Worm (Caenorhabditis elegans) whole organism, L3 larva: ENCODE data around the gene zag-1.

ENCODE experiments used
- R02D3.7 ChIP-seq: fragments of 150-350 bp; optimal IDR thresholded peaks from 2 replicates; lab custom pipeline; 2014; ENCODE audit warnings: missing biosample characterization, missing genetic modification characterization
- ZK546.5 ChIP-seq: sonication (generic microtip); optimal IDR thresholded peaks from 2 replicates; lab custom pipeline; 2017; ENCODE audit warnings: missing biosample characterization, missing genetic modification characterization
- aly-2 ChIP-seq: fragments of 150-350 bp; optimal IDR thresholded peaks from 2 replicates; lab custom pipeline; 2014; ENCODE audit warnings: missing biosample characterization, missing genetic modification characterization
- ama-1 ChIP-seq: fragments of 150-350 bp; optimal IDR thresholded peaks from 2 replicates; lab custom pipeline; 2018
- ceh-16 ChIP-seq: sonication (generic microtip); optimal IDR thresholded peaks from 2 replicates; lab custom pipeline; 2017; ENCODE audit warnings: missing biosample characterization, missing genetic modification characterization
- ceh-82 ChIP-seq: fragments of 150-350 bp; optimal IDR thresholded peaks from 2 replicates; lab custom pipeline; 2014; ENCODE audit warnings: missing biosample characterization, missing genetic modification characterization
- ceh-9 ChIP-seq: sonication (generic microtip); optimal IDR thresholded peaks from 2 replicates; lab custom pipeline; 2018; ENCODE audit warnings: missing biosample characterization, missing genetic modification characterization
- egl-27 ChIP-seq: sonication (generic microtip); optimal IDR thresholded peaks from 4 replicates; lab custom pipeline; 2017; ENCODE audit warnings: missing biosample characterization, missing genetic modification reagents, missing genetic modification characterization
- egl-5 ChIP-seq: fragments of 150-350 bp; optimal IDR thresholded peaks from 2 replicates; lab custom pipeline; 2017; ENCODE audit warnings: missing biosample characterization, missing genetic modification reagents, missing genetic modification characterization, inconsistent platforms
- elt-1 ChIP-seq: fragments of 150-350 bp; optimal IDR thresholded peaks from 2 replicates; lab custom pipeline; 2014; ENCODE audit warnings: missing biosample characterization, missing genetic modification characterization
- elt-2 ChIP-seq: sonication (generic microtip); optimal IDR thresholded peaks from 2 replicates; lab custom pipeline; 2016; ENCODE audit warnings: missing genetic modification reagents, mild to moderate bottlenecking, missing genetic modification characterization, missing compliant biosample characterization
- eor-1 ChIP-seq, 2 experiments: fragments of 150-350 bp; optimal IDR thresholded peaks; 2 replicates each; lab custom pipeline; 2014 to 2018; ENCODE audit warnings: missing biosample characterization in 2 of 2, missing genetic modification characterization in 2 of 2
- fkh-10 ChIP-seq: sonication (generic microtip); optimal IDR thresholded peaks from 2 replicates; lab custom pipeline; 2017; ENCODE audit warnings: missing biosample characterization, missing genetic modification reagents, missing genetic modification characterization
- fkh-2 ChIP-seq: fragments of 150-350 bp; optimal IDR thresholded peaks from 2 replicates; lab custom pipeline; 2014; ENCODE audit warnings: missing biosample characterization, missing genetic modification reagents, missing genetic modification characterization
- hmg-11 ChIP-seq: sonication (generic microtip); optimal IDR thresholded peaks from 2 replicates; lab custom pipeline; 2016; ENCODE audit warnings: missing genetic modification characterization, missing compliant biosample characterization
- lin-39 ChIP-seq: fragments of 150-350 bp; optimal IDR thresholded peaks from 2 replicates; lab custom pipeline; 2018; ENCODE audit warnings: missing biosample characterization, missing genetic modification reagents, missing genetic modification characterization
- lsy-12 ChIP-seq: sonication (generic microtip); optimal IDR thresholded peaks from 2 replicates; lab custom pipeline; 2016; ENCODE audit warnings: mild to moderate bottlenecking, missing genetic modification characterization, missing compliant biosample characterization
- mdl-1 ChIP-seq: fragments of 150-350 bp; optimal IDR thresholded peaks from 2 replicates; lab custom pipeline; 2014; ENCODE audit warnings: missing biosample characterization, missing genetic modification characterization
- mml-1 ChIP-seq: fragments of 150-350 bp; sonication (generic microtip); optimal IDR thresholded peaks from 3 replicates; lab custom pipeline; 2014; ENCODE audit warnings: missing biosample characterization, missing genetic modification characterization
- nfya-1 ChIP-seq: sonication (generic microtip); optimal IDR thresholded peaks from 2 replicates; lab custom pipeline; 2017; ENCODE audit warnings: missing genetic modification characterization, mild to moderate bottlenecking, missing compliant biosample characterization, antibody characterized with exemption, moderate library complexity; ENCODE audit not compliant: insufficient read depth
- nhr-11 ChIP-seq: fragments of 150-350 bp; optimal IDR thresholded peaks from 2 replicates; lab custom pipeline; 2014; ENCODE audit warnings: missing biosample characterization, missing genetic modification characterization
- nhr-12 ChIP-seq: fragments of 150-350 bp; optimal IDR thresholded peaks from 2 replicates; lab custom pipeline; 2014; ENCODE audit warnings: missing biosample characterization, missing genetic modification characterization
- nhr-23 ChIP-seq: fragments of 150-350 bp; optimal IDR thresholded peaks from 2 replicates; lab custom pipeline; 2014; ENCODE audit warnings: missing biosample characterization, missing genetic modification reagents, missing genetic modification characterization
- nhr-237 ChIP-seq: fragments of 150-350 bp; optimal IDR thresholded peaks from 2 replicates; lab custom pipeline; 2014; ENCODE audit warnings: missing biosample characterization, missing genetic modification characterization
- nhr-25 ChIP-seq: sonication (generic microtip); optimal IDR thresholded peaks from 2 replicates; lab custom pipeline; 2017; ENCODE audit warnings: missing biosample characterization, missing genetic modification characterization
- nhr-28 ChIP-seq: fragments of 150-350 bp; optimal IDR thresholded peaks from 2 replicates; lab custom pipeline; 2014; ENCODE audit warnings: missing biosample characterization, missing genetic modification characterization
- nhr-67 ChIP-seq: fragments of 150-350 bp; optimal IDR thresholded peaks from 2 replicates; lab custom pipeline; 2014; ENCODE audit warnings: missing biosample characterization, missing genetic modification characterization
- nhr-76 ChIP-seq: fragments of 150-350 bp; sonication (generic microtip); optimal IDR thresholded peaks from 5 replicates; lab custom pipeline; 2014; ENCODE audit warnings: missing biosample characterization, missing genetic modification characterization
- nhr-77 ChIP-seq: fragments of 150-350 bp; optimal IDR thresholded peaks from 2 replicates; lab custom pipeline; 2014; ENCODE audit warnings: missing biosample characterization, missing genetic modification characterization
- pqm-1 ChIP-seq: fragments of 150-350 bp; optimal IDR thresholded peaks from 2 replicates; lab custom pipeline; 2017; ENCODE audit warnings: missing biosample characterization, missing genetic modification characterization, inconsistent platforms
- sea-2 ChIP-seq: fragments of 150-350 bp; sonication (generic microtip); optimal IDR thresholded peaks from 4 replicates; lab custom pipeline; 2014; ENCODE audit warnings: missing biosample characterization, missing genetic modification reagents, missing genetic modification characterization
- tbx-2 ChIP-seq: sonication (generic microtip); optimal IDR thresholded peaks from 2 replicates; lab custom pipeline; 2016; ENCODE audit warnings: mild to moderate bottlenecking, missing genetic modification characterization, missing compliant biosample characterization
- unc-39 ChIP-seq: sonication (generic microtip); optimal IDR thresholded peaks from 4 replicates; lab custom pipeline; 2017; ENCODE audit warnings: missing biosample characterization, missing genetic modification characterization
- unc-62 ChIP-seq: fragments of 150-350 bp; sonication (generic microtip); optimal IDR thresholded peaks from 4 replicates; lab custom pipeline; 2014; ENCODE audit warnings: missing biosample characterization, missing genetic modification reagents, missing genetic modification characterization
- ztf-11 ChIP-seq: fragments of 150-350 bp; optimal IDR thresholded peaks from 2 replicates; lab custom pipeline; 2014; ENCODE audit warnings: missing biosample characterization, missing genetic modification characterization
- ztf-4 ChIP-seq: fragments of 150-350 bp; optimal IDR thresholded peaks from 2 replicates; lab custom pipeline; 2014; ENCODE audit warnings: missing biosample characterization, missing genetic modification characterization

zag-1 gene

ce11 chrIV:3857999-3858552, 2.4 kb downstream of the zag-1 start:
- TF ChIP-seq nhr-12 (tag; lab: Kevin White, UChicago), result no peak
- peak; percentile 7 for TF ChIP-seq lin-39 (tag; lab: Kevin White, UChicago)
- no peak for TF ChIP-seq nhr-23 (tag; lab: Kevin White, UChicago)
- no peak for TF ChIP-seq egl-27 (tag; lab: Kevin White, UChicago)

- TF ChIP-seq eor-1 (tag; optimal IDR thresholded peaks at IDR 0.05; lab: Kevin White, UChicago), result no peak
- TF ChIP-seq ztf-4 (tag; lab: Kevin White, UChicago), result no peak
- TF ChIP-seq R02D3.7 (tag; lab: Kevin White, UChicago), result no peak
- no peak for TF ChIP-seq nhr-25 (tag; lab: Kevin White, UChicago)
- TF ChIP-seq nhr-11 (tag; lab: Kevin White, UChicago), result no peak
- no peak for TF ChIP-seq aly-2 (tag; lab: Kevin White, UChicago)
- TF ChIP-seq ceh-16 (tag; lab: Kevin White, UChicago), result no peak
- TF ChIP-seq nhr-67 (tag; lab: Kevin White, UChicago), result no peak
- TF ChIP-seq nhr-77 (tag; lab: Kevin White, UChicago), result no peak
- no peak for TF ChIP-seq nhr-23 (tag; lab: Kevin White, UChicago)
- no peak for TF ChIP-seq nhr-28 (tag; lab: Kevin White, UChicago)
- no peak for TF ChIP-seq pqm-1 (tag; lab: Kevin White, UChicago)
- TF ChIP-seq elt-1 (tag; lab: Kevin White, UChicago), result no peak
- TF ChIP-seq fkh-2 (tag; lab: Kevin White, UChicago), result no peak
- TF ChIP-seq hmg-11, result no peak
- no peak for TF ChIP-seq ama-1 (lab: Kevin White, UChicago)
- no peak for TF ChIP-seq sea-2 (GFP tag; lab: Kevin White, UChicago)
These were observed 3.9 kb downstream of the zag-1 start for ce11 chrIV:3859552-3859951.

ce11 chrIV:3860419-3860818, 4.8 kb downstream of the zag-1 start:
- TF ChIP-seq nhr-237 (tag; lab: Kevin White, UChicago) (no peak), nhr-23 (tag; lab: Kevin White, UChicago) (no peak), ceh-82 (no peak), lsy-12 (tag; lab: Kevin White, UChicago) (no peak), mdl-1 (tag; lab: Kevin White, UChicago) (no peak), unc-62 (GFP tag; lab: Kevin White, UChicago) (no peak), ztf-11 (tag; lab: Kevin White, UChicago) (no peak), egl-27 (tag; lab: Kevin White, UChicago) (no peak), ZK546.5 (tag; lab: Kevin White, UChicago) (no peak), elt-2 (tag; lab: Kevin White, UChicago) (no peak), unc-39 (tag; lab: Kevin White, UChicago) (no peak), nhr-25 (tag; lab: Kevin White, UChicago) (no peak), nhr-28 (tag; lab: Kevin White, UChicago) (no peak)
- TF ChIP-seq, all 47 proteins: peak for 0

ce11 chrIV:3862948-3863347, 7.3 kb downstream of the zag-1 start:
- no peak for TF ChIP-seq lsy-12 (tag; lab: Kevin White, UChicago)
- TF ChIP-seq fkh-10, result no peak
- no peak for TF ChIP-seq nhr-76 (tag; lab: Kevin White, UChicago)
- TF ChIP-seq egl-27 (tag; lab: Kevin White, UChicago), result no peak
- TF ChIP-seq pqm-1 (tag; lab: Kevin White, UChicago), result no peak
- TF ChIP-seq ceh-9 (tag; lab: Kevin White, UChicago), result no peak
- TF ChIP-seq egl-5, result no peak
- no peak for TF ChIP-seq fkh-2 (tag; lab: Kevin White, UChicago)
- TF ChIP-seq nhr-237 (tag; lab: Kevin White, UChicago), result no peak
- no peak for TF ChIP-seq nfya-1
- no peak for TF ChIP-seq ceh-82
- no peak for TF ChIP-seq eor-1 (tag; optimal IDR thresholded peaks at IDR 0.05; lab: Kevin White, UChicago)
- no peak for TF ChIP-seq hmg-11
- no peak for TF ChIP-seq elt-2 (tag; lab: Kevin White, UChicago)
- no peak for TF ChIP-seq mml-1 (tag; lab: Kevin White, UChicago)
- no peak for TF ChIP-seq aly-2 (tag; lab: Kevin White, UChicago)
- no peak for TF ChIP-seq tbx-2
